Worm (Caenorhabditis elegans) whole organism, L4 larva: ENCODE results near the gene fubl-1.

Source experiments
- D1046.2 ChIP-seq: fragments of 200-800 bp; sonication (Bioruptor generic); IDR thresholded peaks from 2 replicates; pipeline ENCODE4 v1.3.6; 2022; ENCODE audit warnings: missing genetic modification characterization, missing compliant biosample characterization
- F10B5.3 ChIP-seq: sonication (generic microtip); optimal IDR thresholded peaks from 2 replicates; lab custom pipeline; 2016; ENCODE audit warnings: mild to moderate bottlenecking, missing genetic modification characterization, missing compliant biosample characterization
- F26F4.8 ChIP-seq: fragments of 200-800 bp; sonication (Bioruptor generic); conservative IDR thresholded peaks from 2 replicates; pipeline ENCODE4 v1.3.6; 2022; ENCODE audit warnings: missing genetic modification characterization, missing compliant biosample characterization
- F49E8.2 ChIP-seq: sonication (generic microtip); optimal IDR thresholded peaks from 2 replicates; lab custom pipeline; 2016; ENCODE audit warnings: missing compliant biosample characterization, mild to moderate bottlenecking, missing genetic modification characterization, borderline replicate concordance
- R02D3.7 ChIP-seq: fragments of 150-350 bp; sonication (generic microtip); optimal IDR thresholded peaks from 3 replicates; lab custom pipeline; 2014; ENCODE audit warnings: missing biosample characterization, missing genetic modification characterization
- T20F7.1 ChIP-seq: fragments of 200-800 bp; sonication (Bioruptor generic); optimal IDR thresholded peaks from 2 replicates; lab custom pipeline; 2018; ENCODE audit warnings: mild to moderate bottlenecking, missing genetic modification characterization, missing compliant biosample characterization
- Y105C5A.15 ChIP-seq: fragments of 200-800 bp; sonication (Bioruptor generic); IDR thresholded peaks from 2 replicates; pipeline ENCODE4 v1.3.6; 2022; ENCODE audit warnings: missing genetic modification characterization, missing compliant biosample characterization
- Y48G9A.11 ChIP-seq: fragments of 200-800 bp; sonication (Bioruptor generic); IDR thresholded peaks from 2 replicates; pipeline ENCODE4 v1.3.6; 2022; ENCODE audit warnings: missing genetic modification reagents, missing genetic modification characterization, missing compliant biosample characterization
- ZK337.2 ChIP-seq: fragments of 200-800 bp; sonication (Bioruptor generic); IDR thresholded peaks from 2 replicates; pipeline ENCODE4 v1.3.6; 2022; ENCODE audit warnings: missing genetic modification reagents, missing genetic modification characterization, missing compliant biosample characterization
- aha-1 ChIP-seq: fragments of 150-350 bp; peaks from one replicate; lab custom pipeline; 2014; ENCODE audit warnings: missing biosample characterization, missing genetic modification characterization
- arid-1 ChIP-seq: fragments of 200-800 bp; sonication (Bioruptor generic); conservative IDR thresholded peaks from 2 replicates; pipeline ENCODE4 v1.3.6; 2022; ENCODE audit warnings: missing genetic modification reagents, missing genetic modification characterization, missing compliant biosample characterization
- ceh-20 ChIP-seq: fragments of 200-800 bp; sonication (Bioruptor generic); IDR thresholded peaks from 2 replicates; pipeline ENCODE4 v1.3.6; 2022; ENCODE audit warnings: missing genetic modification reagents, missing genetic modification characterization, missing compliant biosample characterization
- ceh-32 ChIP-seq: sonication (generic microtip); optimal IDR thresholded peaks from 2 replicates; lab custom pipeline; 2016; ENCODE audit warnings: mild to moderate bottlenecking, missing genetic modification characterization, missing compliant biosample characterization; ENCODE audit not compliant: poor library complexity
- ceh-62 ChIP-seq: sonication (generic microtip); optimal IDR thresholded peaks from 2 replicates; lab custom pipeline; 2017; ENCODE audit warnings: missing biosample characterization, missing genetic modification characterization
- ctbp-1 ChIP-seq: fragments of 200-800 bp; sonication (Bioruptor generic); IDR thresholded peaks from 2 replicates; pipeline ENCODE4 v1.3.6; 2022; ENCODE audit warnings: missing genetic modification reagents, missing genetic modification characterization, missing compliant biosample characterization
- daf-8 ChIP-seq: fragments of 200-800 bp; sonication (Bioruptor generic); IDR thresholded peaks from 2 replicates; pipeline ENCODE4 v1.3.6; 2022; ENCODE audit warnings: missing genetic modification characterization, missing compliant biosample characterization
- dve-1 ChIP-seq: sonication (generic microtip); optimal IDR thresholded peaks from 2 replicates; lab custom pipeline; 2017; ENCODE audit warnings: antibody characterized with exemption, mild to moderate bottlenecking, missing genetic modification characterization, missing compliant biosample characterization; ENCODE audit not compliant: insufficient read depth
- egl-27 ChIP-seq: sonication (generic microtip); optimal IDR thresholded peaks from 3 replicates; lab custom pipeline; 2017; ENCODE audit warnings: missing biosample characterization, missing genetic modification reagents, missing genetic modification characterization
- egl-43 ChIP-seq: fragments of 200-800 bp; sonication (Bioruptor generic); IDR thresholded peaks from 2 replicates; pipeline ENCODE4 v1.3.6; 2022; ENCODE audit warnings: missing genetic modification reagents, missing genetic modification characterization, missing compliant biosample characterization
- fkh-10 ChIP-seq: fragments of 150-350 bp; optimal IDR thresholded peaks from 2 replicates; lab custom pipeline; 2014; ENCODE audit warnings: missing biosample characterization, missing genetic modification reagents, missing genetic modification characterization
- hif-1 ChIP-seq, 2 experiments: sonication (generic microtip); optimal IDR thresholded peaks; 2 replicates each; lab custom pipeline; 2016 to 2017; ENCODE audit warnings: missing compliant biosample characterization in 2 of 2, missing genetic modification characterization in 2 of 2, missing genetic modification reagents in 2 of 2, missing genotype in 2 of 2, mild to moderate bottlenecking in 1 of 2
- hlh-11 ChIP-seq: fragments of 200-800 bp; sonication (Bioruptor generic); optimal IDR thresholded peaks from 2 replicates; lab custom pipeline; 2018; ENCODE audit warnings: mild to moderate bottlenecking, missing genetic modification characterization, missing compliant biosample characterization
- hlh-30 ChIP-seq: sonication (generic microtip); optimal IDR thresholded peaks from 2 replicates; lab custom pipeline; 2017; ENCODE audit warnings: antibody characterized with exemption, mild to moderate bottlenecking, missing genetic modification characterization, missing compliant biosample characterization; ENCODE audit not compliant: insufficient read depth
- hmg-1.1 ChIP-seq: fragments of 200-800 bp; sonication (Bioruptor generic); IDR thresholded peaks from 2 replicates; pipeline ENCODE4 v1.3.6; 2022; ENCODE audit warnings: missing genetic modification reagents, missing genetic modification characterization, missing compliant biosample characterization
- jun-1 ChIP-seq: fragments of 150-350 bp; optimal IDR thresholded peaks from 2 replicates; lab custom pipeline; 2014; ENCODE audit warnings: missing biosample characterization, missing genetic modification reagents, missing genetic modification characterization
- lim-7 ChIP-seq: fragments of 200-800 bp; sonication (Bioruptor generic); IDR thresholded peaks from 2 replicates; pipeline ENCODE4 v1.3.6; 2022; ENCODE audit warnings: missing genetic modification characterization, missing compliant biosample characterization
- lin-29 ChIP-seq: fragments of 200-800 bp; sonication (Bioruptor generic); IDR thresholded peaks from 2 replicates; pipeline ENCODE4 v1.3.6; 2022; ENCODE audit warnings: missing genetic modification reagents, missing genetic modification characterization, missing compliant biosample characterization
- lin-38 ChIP-seq: fragments of 200-800 bp; sonication (Bioruptor generic); IDR thresholded peaks from 2 replicates; pipeline ENCODE4 v1.3.6; 2022; ENCODE audit warnings: missing genetic modification reagents, missing genetic modification characterization, missing compliant biosample characterization
- madf-5 ChIP-seq, 2 experiments: fragments of 200-800 bp; sonication (Bioruptor generic); IDR thresholded peaks; 2 replicates each; pipeline ENCODE4 v1.3.6; 2022; ENCODE audit warnings: missing compliant biosample characterization in 2 of 2, missing genetic modification characterization in 2 of 2
- madf-9 ChIP-seq: fragments of 200-800 bp; sonication (Bioruptor generic); conservative IDR thresholded peaks from 2 replicates; pipeline ENCODE4 v1.3.6; 2022; ENCODE audit warnings: missing genetic modification reagents, missing genetic modification characterization, missing compliant biosample characterization
- mdl-1 ChIP-seq, 2 experiments: fragments of 150-350 bp in 1 of 2; sonication (generic microtip) in 1 of 2; optimal IDR thresholded peaks; 2 replicates each; lab custom pipeline; 2014 to 2017; ENCODE audit warnings: missing biosample characterization in 2 of 2, missing genetic modification characterization in 2 of 2
- mdt-29 ChIP-seq: fragments of 200-800 bp; sonication (Bioruptor generic); IDR thresholded peaks from 2 replicates; pipeline ENCODE4 v1.3.6; 2022; ENCODE audit warnings: missing genetic modification reagents, missing genetic modification characterization, missing compliant biosample characterization
- mxl-2 ChIP-seq: fragments of 200-800 bp; sonication (Bioruptor generic); conservative IDR thresholded peaks from 2 replicates; pipeline ENCODE4 v1.3.6; 2022; ENCODE audit warnings: missing genetic modification reagents, missing genetic modification characterization, missing compliant biosample characterization
- nhr-10 ChIP-seq: fragments of 150-350 bp; optimal IDR thresholded peaks from 2 replicates; lab custom pipeline; 2014; ENCODE audit warnings: missing biosample characterization, missing genetic modification characterization
- nhr-11 ChIP-seq: fragments of 150-350 bp; optimal IDR thresholded peaks from 2 replicates; lab custom pipeline; 2014; ENCODE audit warnings: missing biosample characterization, missing genetic modification characterization
- nhr-111 ChIP-seq: fragments of 200-800 bp; sonication (Bioruptor generic); optimal IDR thresholded peaks from 2 replicates; lab custom pipeline; 2018; ENCODE audit warnings: mild to moderate bottlenecking, missing genetic modification characterization, missing compliant biosample characterization
- nhr-237 ChIP-seq: sonication (generic microtip); optimal IDR thresholded peaks from 2 replicates; lab custom pipeline; 2017; ENCODE audit warnings: missing biosample characterization, missing genetic modification characterization
- nhr-28 ChIP-seq: fragments of 150-350 bp; optimal IDR thresholded peaks from 2 replicates; lab custom pipeline; 2014; ENCODE audit warnings: missing biosample characterization, missing genetic modification characterization
- nhr-48 ChIP-seq: sonication (generic microtip); optimal IDR thresholded peaks from 2 replicates; lab custom pipeline; 2016; ENCODE audit warnings: mild to moderate bottlenecking, missing genetic modification characterization, missing compliant biosample characterization
- pha-4 ChIP-seq, 2 experiments: fragments of 150-350 bp in 1 of 2; fragments of 200-800 bp in 1 of 2; sonication (Bioruptor generic) in 1 of 2; IDR thresholded peaks in 1 of 2; optimal IDR thresholded peaks in 1 of 2; 2 replicates each; pipeline versions ENCODE4 v1.3.6 to Lab custom; 2014 to 2022; ENCODE audit warnings: missing genetic modification characterization in 2 of 2, missing genetic modification reagents in 2 of 2, missing biosample characterization in 1 of 2, missing compliant biosample characterization in 1 of 2
- pqm-1 ChIP-seq: sonication (generic microtip); optimal IDR thresholded peaks from 2 replicates; lab custom pipeline; 2017; ENCODE audit warnings: missing biosample characterization, missing genetic modification characterization
- sdz-12 ChIP-seq: fragments of 200-800 bp; sonication (Bioruptor generic); optimal IDR thresholded peaks from 2 replicates; lab custom pipeline; 2018; ENCODE audit warnings: mild to moderate bottlenecking, missing genetic modification characterization, missing compliant biosample characterization
- skn-1 ChIP-seq: fragments of 150-350 bp; optimal IDR thresholded peaks from 2 replicates; lab custom pipeline; 2014; ENCODE audit warnings: missing biosample characterization, missing genetic modification characterization
- snpc-1.2 ChIP-seq: fragments of 200-800 bp; sonication (Bioruptor generic); IDR thresholded peaks from 2 replicates; pipeline ENCODE4 v1.3.6; 2022; ENCODE audit warnings: missing genetic modification reagents, missing genetic modification characterization, missing compliant biosample characterization
- spr-3 ChIP-seq: fragments of 200-800 bp; sonication (Bioruptor generic); optimal IDR thresholded peaks from 2 replicates; lab custom pipeline; 2018; ENCODE audit warnings: mild to moderate bottlenecking, missing genetic modification characterization, missing compliant biosample characterization
- tra-1 ChIP-seq: fragments of 200-800 bp; sonication (Bioruptor generic); IDR thresholded peaks from 2 replicates; pipeline ENCODE4 v1.3.6; 2022; ENCODE audit warnings: missing genetic modification reagents, missing genetic modification characterization, missing compliant biosample characterization
- unc-62 ChIP-seq, 3 experiments: fragments of 150-350 bp in 1 of 3; sonication (generic microtip); optimal IDR thresholded peaks in 2 of 3; peaks in 1 of 3; 1 replicate in 1 of 3; 2 replicates in 2 of 3; lab custom pipeline; 2014 to 2017; ENCODE audit warnings: missing biosample characterization in 3 of 3, missing genetic modification characterization in 3 of 3, missing genetic modification reagents in 3 of 3, missing genotype in 1 of 3
- vab-7 ChIP-seq: fragments of 200-800 bp; sonication (Bioruptor generic); IDR thresholded peaks from 2 replicates; pipeline ENCODE4 v1.3.6; 2022; ENCODE audit warnings: missing genetic modification reagents, missing genetic modification characterization, missing compliant biosample characterization
- zag-1 ChIP-seq: fragments of 150-350 bp; optimal IDR thresholded peaks from 2 replicates; lab custom pipeline; 2014; ENCODE audit warnings: missing biosample characterization, missing genetic modification characterization
- zip-11 ChIP-seq: fragments of 200-800 bp; sonication (Bioruptor generic); IDR thresholded peaks from 2 replicates; pipeline ENCODE4 v1.3.6; 2022; ENCODE audit warnings: missing genetic modification characterization, missing compliant biosample characterization

Gene fubl-1

ce11 chrV:10246443-10246885, 7.8 kb upstream of the fubl-1 start (continued):
- TF ChIP-seq unc-62 (GFP tag; optimal IDR thresholded peaks at IDR 0.05 in 1 of 2; lab: Kevin White, UChicago) (peak in 1 of 2 experiments; percentile 95), unc-62 (tag; optimal IDR thresholded peaks at IDR 0.05; lab: Kevin White, UChicago) (no peak), hif-1 (tag; optimal IDR thresholded peaks at IDR 0.05; lab: Kevin White, UChicago) (peak in 1 of 2 experiments; percentile 19), nhr-10 (tag; lab: Kevin White, UChicago) (no peak), zip-11 (GFP tag; lab: Robert Waterston, UW) (no peak), jun-1 (no peak), nhr-28 (tag; lab: Kevin White, UChicago) (peak; percentile 78), nhr-237 (tag; lab: Kevin White, UChicago) (no peak), fkh-10 (peak; percentile 87), mxl-2 (GFP tag; lab: Robert Waterston, UW) (no peak), ceh-62 (tag; lab: Kevin White, UChicago) (no peak), R02D3.7 (tag; lab: Kevin White, UChicago) (no peak), arid-1 (GFP tag; lab: Robert Waterston, UW) (no peak), spr-3 (no peak), nhr-11 (peak; percentile 78), ceh-32 (tag; lab: Kevin White, UChicago) (no peak), D1046.2 (no peak), pqm-1 (tag; lab: Kevin White, UChicago) (no peak), F49E8.2 (no peak), Y48G9A.11 (GFP tag; lab: Robert Waterston, UW) (no peak), hlh-30 (tag; lab: Kevin White, UChicago) (peak; percentile 88), snpc-1.2 (GFP tag; lab: Robert Waterston, UW) (no peak), ctbp-1 (peak; percentile 40; the same call in 1 of the 2 replicates), hmg-1.1 (GFP tag; lab: Robert Waterston, UW) (no peak; the same call in 1 of the 2 replicates), Y105C5A.15 (no peak), zag-1 (tag; lab: Kevin White, UChicago) (no peak), madf-9 (GFP tag; lab: Robert Waterston, UW) (no peak), lin-38 (GFP tag; lab: Robert Waterston, UW) (no peak), ceh-20 (GFP tag; lab: Robert Waterston, UW) (no peak), mdl-1 (tag; optimal IDR thresholded peaks at IDR 0.05; lab: Kevin White, UChicago) (peak; percentile 22 to 98), T20F7.1 (GFP tag; lab: Kevin White, UChicago) (no peak), ZK337.2 (0 out of 2 replicates have a peak, but pooled peaks have one; percentile 23), sdz-12 (no peak), vab-7 (GFP tag; lab: Robert Waterston, UW) (no peak), F10B5.3 (tag; lab: Kevin White, UChicago) (no peak), egl-27 (tag; lab: Kevin White, UChicago) (no peak), tra-1 (GFP tag; lab: Robert Waterston, UW) (no peak), daf-8 (GFP tag; lab: Robert Waterston, UW) (no peak), lim-7 (GFP tag; lab: Robert Waterston, UW) (no peak), aha-1 (tag; lab: Kevin White, UChicago) (peak; percentile 96), pha-4 (GFP tag; IDR thresholded peaks at IDR 0.05; lab: Robert Waterston, UW) (no peak), pha-4 (tag; optimal IDR thresholded peaks at IDR 0.05; lab: Kevin White, UChicago) (no peak), skn-1 (tag; lab: Kevin White, UChicago) (no peak), egl-43 (no peak), lin-29 (GFP tag; lab: Robert Waterston, UW) (no peak), hlh-11 (tag; lab: Kevin White, UChicago) (peak; percentile 40), dve-1 (tag; lab: Kevin White, UChicago) (peak; percentile 40), madf-5 (GFP tag; IDR thresholded peaks at IDR 0.05; lab: Robert Waterston, UW) (0 out of 4 replicates have a peak, but pooled peaks of 1 of the 2 experiments have one; percentile 27), nhr-48 (tag; lab: Kevin White, UChicago) (no peak), nhr-111 (no peak), F26F4.8 (GFP tag; lab: Robert Waterston, UW) (no peak), mdt-29 (GFP tag; lab: Robert Waterston, UW) (no peak)
